Worm (Caenorhabditis elegans): Measurements from ENCODE around the gene ZK180.7.

- no peak for TF ChIP-seq ref-1 (GFP tag; conservative IDR thresholded peaks at IDR 0.05)
- no peak for TF ChIP-seq flt-1 (GFP tag; IDR thresholded peaks at IDR 0.05)
- no peak for TF ChIP-seq ztf-23 (GFP tag; IDR thresholded peaks at IDR 0.05)
- peak; percentile 82 for TF ChIP-seq T22C8.4 (GFP tag; IDR thresholded peaks at IDR 0.05)
- no peak for TF ChIP-seq klf-2 (GFP tag; conservative IDR thresholded peaks at IDR 0.05)
- TF ChIP-seq med-1 (GFP tag; optimal IDR thresholded peaks at IDR 0.05; ENCODE audit: insufficient read depth) = no peak
- no peak for TF ChIP-seq tab-1 (GFP tag; IDR thresholded peaks at IDR 0.05)
- no peak for TF ChIP-seq cog-1 (tag; optimal IDR thresholded peaks at IDR 0.05)
Observed at ce11 chrIV:4446884-4447283, 43.5 kb upstream of the ZK180.7 start.
